Worm (Caenorhabditis elegans) whole organism, young adult: ENCODE measurements around the gene Y39A3B.8.

ENCODE experiments used
- aptf-3 ChIP-seq: fragments of 200-800 bp; sonication (Bioruptor generic); IDR thresholded peaks from 2 replicates; pipeline ENCODE4 v1.3.6; 2022; ENCODE audit warnings: missing genetic modification characterization, missing compliant biosample characterization
- attf-6 ChIP-seq: fragments of 200-800 bp; sonication (Bioruptor generic); IDR thresholded peaks from 2 replicates; pipeline ENCODE4 v1.3.6; 2022; ENCODE audit warnings: missing genetic modification reagents, missing genetic modification characterization, missing compliant biosample characterization
- cebp-2 ChIP-seq: fragments of 200-800 bp; sonication (Bioruptor generic); IDR thresholded peaks from 2 replicates; pipeline ENCODE4 v1.3.6; 2022; ENCODE audit warnings: missing genetic modification characterization, missing compliant biosample characterization
- dpff-1 ChIP-seq: sonication (generic microtip); optimal IDR thresholded peaks from 2 replicates; lab custom pipeline; 2017; ENCODE audit warnings: mild to moderate bottlenecking, missing genetic modification characterization, missing compliant biosample characterization
- dpl-1 ChIP-seq: fragments of 150-350 bp; optimal IDR thresholded peaks from 2 replicates; lab custom pipeline; 2014; ENCODE audit warnings: missing biosample characterization, missing genetic modification reagents, missing genetic modification characterization
- efl-1 ChIP-seq: fragments of 150-350 bp; optimal IDR thresholded peaks from 2 replicates; lab custom pipeline; 2014; ENCODE audit warnings: missing biosample characterization, missing genetic modification reagents, missing genetic modification characterization
- him-1 ChIP-seq: sonication (generic microtip); optimal IDR thresholded peaks from 2 replicates; lab custom pipeline; 2016; ENCODE audit warnings: missing genotype, missing genetic modification reagents, missing genetic modification characterization, missing compliant biosample characterization
- hsf-1 ChIP-seq: fragments of 200-800 bp; sonication (Bioruptor generic); IDR thresholded peaks from 2 replicates; pipeline ENCODE4 v1.3.6; 2022; ENCODE audit warnings: missing genetic modification reagents, missing genetic modification characterization, missing compliant biosample characterization
- mes-4 ChIP-seq: sonication (generic microtip); optimal IDR thresholded peaks from 2 replicates; lab custom pipeline; 2016; ENCODE audit warnings: missing genotype, missing genetic modification characterization, missing compliant biosample characterization
- nfya-2 ChIP-seq: fragments of 200-800 bp; sonication (Bioruptor generic); IDR thresholded peaks from 2 replicates; pipeline ENCODE4 v1.3.6; 2022; ENCODE audit warnings: missing genetic modification reagents, missing genetic modification characterization, missing compliant biosample characterization
- pha-4 ChIP-seq: fragments of 150-350 bp; sonication (generic microtip); optimal IDR thresholded peaks from 2 replicates; lab custom pipeline; 2014; ENCODE audit warnings: missing biosample characterization, missing genetic modification reagents, missing genetic modification characterization

- TF ChIP-seq hsf-1 (GFP tag; lab: Robert Waterston, UW) (no peak), cebp-2 (no peak), him-1 (tag; lab: Kevin White, UChicago) (no peak), dpl-1 (GFP tag; lab: Kevin White, UChicago) (no peak), pha-4 (tag; lab: Kevin White, UChicago) (no peak), dpff-1 (tag; lab: Kevin White, UChicago) (no peak), attf-6 (no peak), aptf-3 (GFP tag; lab: Robert Waterston, UW) (no peak), nfya-2 (no peak), efl-1 (GFP tag; lab: Kevin White, UChicago) (no peak), mes-4 (tag; lab: Kevin White, UChicago) (no peak)
These were observed 39.7 kb downstream of the Y39A3B.8 start for ce11 chrIII:2027517-2027916.
